Worm (Caenorhabditis elegans) whole organism, L3 larva: ENCODE data around the gene Y110A2AL.2.

Source experiments
- R02D3.7 ChIP-seq: fragments of 150-350 bp; optimal IDR thresholded peaks from 2 replicates; lab custom pipeline; 2014; ENCODE audit warnings: missing biosample characterization, missing genetic modification characterization
- ZK546.5 ChIP-seq: sonication (generic microtip); optimal IDR thresholded peaks from 2 replicates; lab custom pipeline; 2017; ENCODE audit warnings: missing biosample characterization, missing genetic modification characterization
- ama-1 ChIP-seq: fragments of 150-350 bp; optimal IDR thresholded peaks from 2 replicates; lab custom pipeline; 2018
- eor-1 ChIP-seq, 2 experiments: fragments of 150-350 bp; optimal IDR thresholded peaks; 2 replicates each; lab custom pipeline; 2014 to 2018; ENCODE audit warnings: missing biosample characterization in 2 of 2, missing genetic modification characterization in 2 of 2
- lin-15B ChIP-seq: fragments of 150-350 bp; optimal IDR thresholded peaks from 2 replicates; lab custom pipeline; 2014; ENCODE audit warnings: missing biosample characterization, missing genetic modification characterization
- lsy-12 ChIP-seq: sonication (generic microtip); optimal IDR thresholded peaks from 2 replicates; lab custom pipeline; 2016; ENCODE audit warnings: mild to moderate bottlenecking, missing genetic modification characterization, missing compliant biosample characterization
- mdl-1 ChIP-seq: fragments of 150-350 bp; optimal IDR thresholded peaks from 2 replicates; lab custom pipeline; 2014; ENCODE audit warnings: missing biosample characterization, missing genetic modification characterization
- nfya-1 ChIP-seq: sonication (generic microtip); optimal IDR thresholded peaks from 2 replicates; lab custom pipeline; 2017; ENCODE audit warnings: missing genetic modification characterization, mild to moderate bottlenecking, missing compliant biosample characterization, antibody characterized with exemption, moderate library complexity; ENCODE audit not compliant: insufficient read depth
- nhr-12 ChIP-seq: fragments of 150-350 bp; optimal IDR thresholded peaks from 2 replicates; lab custom pipeline; 2014; ENCODE audit warnings: missing biosample characterization, missing genetic modification characterization
- nhr-77 ChIP-seq: fragments of 150-350 bp; optimal IDR thresholded peaks from 2 replicates; lab custom pipeline; 2014; ENCODE audit warnings: missing biosample characterization, missing genetic modification characterization
- pha-4 ChIP-seq: fragments of 150-350 bp; optimal IDR thresholded peaks from 2 replicates; lab custom pipeline; 2014; ENCODE audit warnings: missing biosample characterization, missing genetic modification reagents, missing genetic modification characterization
- snpc-4 ChIP-seq: fragments of 150-350 bp; optimal IDR thresholded peaks from 2 replicates; lab custom pipeline; 2014; ENCODE audit warnings: missing biosample characterization, missing genetic modification characterization
- unc-62 ChIP-seq: fragments of 150-350 bp; sonication (generic microtip); optimal IDR thresholded peaks from 4 replicates; lab custom pipeline; 2014; ENCODE audit warnings: missing biosample characterization, missing genetic modification reagents, missing genetic modification characterization
- zag-1 ChIP-seq: fragments of 150-350 bp; optimal IDR thresholded peaks from 2 replicates; lab custom pipeline; 2014; ENCODE audit warnings: missing biosample characterization, missing genetic modification characterization

DNA sequence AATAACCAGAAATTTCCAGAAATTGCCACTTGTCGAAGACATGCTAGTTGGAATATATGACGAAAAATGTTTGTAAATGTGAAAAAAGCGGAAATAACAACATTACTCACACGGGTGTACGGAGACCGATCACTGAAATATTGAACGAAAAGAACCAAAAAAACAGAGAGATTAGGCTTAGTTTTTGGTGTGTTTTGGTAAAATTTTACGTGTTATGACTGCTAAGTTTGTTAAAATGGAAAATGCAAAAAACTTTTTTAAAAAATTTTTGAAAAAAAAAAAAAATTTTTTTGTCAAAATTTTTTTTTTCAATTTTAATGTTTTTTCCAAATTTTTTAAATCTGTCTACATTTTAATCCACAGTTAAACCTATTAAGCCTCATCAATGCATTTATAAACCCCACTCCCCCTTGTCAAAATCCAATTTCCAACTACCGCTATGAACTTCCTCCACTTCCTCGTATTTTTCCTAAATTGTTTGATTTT is 45.3 kb upstream of the Y110A2AL.2 start, which contains the start of the genes fut-4 and K12H6.10:
- no peak for TF ChIP-seq eor-1 (tag; optimal IDR thresholded peaks at IDR 0.05; lab: Kevin White, UChicago)
- no peak for TF ChIP-seq unc-62 (GFP tag; lab: Kevin White, UChicago)
- no peak for TF ChIP-seq pha-4
- no peak for TF ChIP-seq nfya-1 (tag; lab: Kevin White, UChicago)
- no peak for TF ChIP-seq lsy-12 (tag; lab: Kevin White, UChicago)
- TF ChIP-seq nhr-77: no peak
- no peak for TF ChIP-seq lin-15B (tag; lab: Kevin White, UChicago)
- TF ChIP-seq ama-1: no peak
- no peak for TF ChIP-seq nhr-12 (tag; lab: Kevin White, UChicago)
- no peak for TF ChIP-seq zag-1 (tag; lab: Kevin White, UChicago)
- no peak for TF ChIP-seq mdl-1 (tag; lab: Kevin White, UChicago)
- no peak for TF ChIP-seq snpc-4 (tag; lab: Kevin White, UChicago)
- no peak for TF ChIP-seq R02D3.7 (tag; lab: Kevin White, UChicago)
- TF ChIP-seq ZK546.5 (tag; lab: Kevin White, UChicago): no peak
